Worm (Caenorhabditis elegans): ENCODE measurements around the gene Y80D3A.8.

Y80D3A.8 gene

DNA sequence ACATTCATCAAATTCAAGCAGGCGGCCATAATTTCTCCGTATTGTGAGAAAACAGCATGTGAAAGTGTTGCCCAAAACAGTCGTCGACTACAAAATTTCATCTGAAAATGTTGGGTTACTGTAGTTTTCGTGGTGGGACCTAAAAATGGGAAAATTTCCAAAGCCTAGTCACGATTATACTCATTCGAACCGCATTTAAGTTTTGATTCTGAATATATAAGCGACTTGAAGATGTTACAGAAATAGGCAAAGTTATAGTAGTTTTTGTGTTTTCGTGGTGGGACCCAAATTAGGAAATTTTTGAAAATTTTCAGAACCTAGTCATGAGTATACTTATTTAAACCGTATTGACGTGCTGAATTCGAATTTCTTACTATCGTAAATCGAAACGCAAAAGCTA lies 37.4 kb downstream of the Y80D3A.8 start, which contains the start of gene Y39B6A.41:
Gene Y39B6A.41 (minus strand): TSS at position 101 of the 400 bp plus-strand sequence.
- TF ChIP-seq odd-2 (tag; optimal IDR thresholded peaks at IDR 0.05): no peak
- no peak for TF ChIP-seq mec-3 (tag; optimal IDR thresholded peaks at IDR 0.05; ENCODE audit: borderline replicate concordance)
- no peak for TF ChIP-seq ref-2 (tag; optimal IDR thresholded peaks at IDR 0.05)

DNA sequence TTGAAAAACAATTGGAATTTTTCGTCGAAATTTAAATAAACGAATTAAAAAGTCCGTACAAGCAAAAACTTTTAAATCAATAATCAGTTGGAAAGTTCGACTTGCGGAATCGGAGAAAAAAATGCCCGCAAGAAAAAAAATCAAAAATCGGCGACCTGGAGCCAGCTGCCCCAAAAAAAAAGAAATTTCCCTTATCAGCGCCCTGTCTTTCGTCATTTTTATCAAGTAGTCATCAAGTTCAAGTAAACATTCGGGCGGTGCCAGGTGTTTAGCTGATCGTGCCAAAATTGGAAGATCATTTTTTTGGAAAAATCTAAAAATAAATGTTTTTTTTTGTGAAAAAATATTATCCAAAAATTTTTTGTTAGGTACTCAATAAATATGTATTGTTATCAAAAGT lies 37.9 kb downstream of the Y80D3A.8 start:
- no peak for TF ChIP-seq nhr-232 (tag; optimal IDR thresholded peaks at IDR 0.05)

DNA sequence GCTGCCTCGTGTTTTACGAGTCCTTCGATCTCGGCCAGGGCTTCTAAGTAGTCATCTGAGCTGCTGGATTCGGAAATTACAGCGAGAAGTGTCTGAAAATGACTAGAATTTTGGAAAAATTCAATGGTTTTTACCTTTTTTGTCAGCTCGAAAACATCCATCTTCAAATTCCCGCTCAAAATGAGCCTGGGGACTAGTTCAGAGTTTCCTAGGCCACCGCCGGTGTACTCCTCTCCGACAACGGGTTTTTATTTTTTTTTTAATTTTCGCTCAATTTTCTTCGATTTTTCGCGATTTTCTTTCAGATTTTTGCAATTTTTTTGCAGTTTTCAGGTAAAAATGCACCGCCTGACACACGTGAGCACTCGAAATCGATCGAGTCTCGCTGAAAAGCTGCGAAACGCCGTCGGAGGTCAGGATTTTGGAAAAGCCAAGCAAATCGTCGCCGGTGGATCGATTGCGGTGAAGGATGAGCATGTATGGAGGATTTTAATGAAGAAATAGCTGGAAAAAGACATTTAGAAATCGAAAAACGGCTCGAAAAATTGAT lies 40.6 kb downstream of the Y80D3A.8 start, which contains the start of the genes mrps-35 and sws-1:
Gene mrps-35 (plus strand): TSS at position 327 of the 550 bp plus-strand sequence.
Gene sws-1 (minus strand): TSS at position 500 of the 550 bp plus-strand sequence.
- TF ChIP-seq ahr-1 (tag; optimal IDR thresholded peaks at IDR 0.05) (no peak), ceh-31 (tag; optimal IDR thresholded peaks at IDR 0.05) (peak; percentile 97), unc-55 (GFP tag; optimal IDR thresholded peaks at IDR 0.05) (no peak), nhr-11 (tag; optimal IDR thresholded peaks at IDR 0.05) (no peak), ceh-45 (GFP tag; IDR thresholded peaks at IDR 0.05) (no peak), ceh-34 (tag; optimal IDR thresholded peaks at IDR 0.05) (peak; percentile 38), ceh-19 (GFP tag; optimal IDR thresholded peaks at IDR 0.05) (no peak), madf-2 (tag; optimal IDR thresholded peaks at IDR 0.05) (no peak), ama-1 (optimal IDR thresholded peaks at IDR 0.05) (no peak), unc-3 (GFP tag; conservative IDR thresholded peaks at IDR 0.05) (no peak), unc-3 (tag; optimal IDR thresholded peaks at IDR 0.05) (no peak), ets-4 (tag; optimal IDR thresholded peaks at IDR 0.05) (peak; percentile 90), hlh-30 (tag; optimal IDR thresholded peaks at IDR 0.05; ENCODE audit: insufficient read depth) (no peak), pha-4 (tag; optimal IDR thresholded peaks at IDR 0.05) (no peak), pax-1 (tag; optimal IDR thresholded peaks at IDR 0.05) (no peak), ceh-22 (tag; optimal IDR thresholded peaks at IDR 0.05) (no peak), elt-2 (tag; optimal IDR thresholded peaks at IDR 0.05) (peak; percentile 56), dmd-4 (tag; optimal IDR thresholded peaks at IDR 0.05; ENCODE audit: borderline replicate concordance) (peak; percentile 13), ceh-9 (tag; optimal IDR thresholded peaks at IDR 0.05) (no peak), lin-11 (tag; optimal IDR thresholded peaks at IDR 0.05) (no peak), ceh-6 (GFP tag; optimal IDR thresholded peaks at IDR 0.05) (no peak), ceh-14 (tag; optimal IDR thresholded peaks at IDR 0.05) (peak; percentile 62), nfya-1 (tag; optimal IDR thresholded peaks at IDR 0.05) (peak; percentile 18), ceh-18 (tag; optimal IDR thresholded peaks at IDR 0.05) (no peak), gmeb-2 (tag; optimal IDR thresholded peaks at IDR 0.05) (no peak), lim-6 (tag; optimal IDR thresholded peaks at IDR 0.05) (peak; percentile 73), tbx-2 (tag; optimal IDR thresholded peaks at IDR 0.05) (peak; percentile 78), C38D4.7 (GFP tag; optimal IDR thresholded peaks at IDR 0.05) (no peak), fax-1 (tag; optimal IDR thresholded peaks at IDR 0.05) (peak; percentile 67), pqm-1 (tag; optimal IDR thresholded peaks at IDR 0.05) (peak; percentile 5), rnt-1 (tag; optimal IDR thresholded peaks at IDR 0.05) (peak; percentile 87), ttx-3 (tag; optimal IDR thresholded peaks at IDR 0.05) (no peak), K09A11.1 (tag; optimal IDR thresholded peaks at IDR 0.05; ENCODE audit: insufficient read depth) (no peak), hlh-6 (tag; optimal IDR thresholded peaks at IDR 0.05) (peak; percentile 51), zip-5 (tag; optimal IDR thresholded peaks at IDR 0.05) (peak; percentile 82), nhr-232 (tag; optimal IDR thresholded peaks at IDR 0.05) (no peak), unc-42 (tag; optimal IDR thresholded peaks at IDR 0.05) (peak; percentile 33), pha-2 (tag; optimal IDR thresholded peaks at IDR 0.05) (peak; percentile 65), mec-3 (tag; optimal IDR thresholded peaks at IDR 0.05; ENCODE audit: borderline replicate concordance) (peak; percentile 83), sdc-2 (tag; optimal IDR thresholded peaks at IDR 0.05) (peak; percentile 19), sox-4 (tag; optimal IDR thresholded peaks at IDR 0.05) (no peak), che-1 (tag; optimal IDR thresholded peaks at IDR 0.05) (no peak), K02D7.2 (tag; optimal IDR thresholded peaks at IDR 0.05) (no peak), ceh-30 (tag; optimal IDR thresholded peaks at IDR 0.05) (no peak), pat-9 (tag; optimal IDR thresholded peaks at IDR 0.05) (no peak), syd-9 (tag; optimal IDR thresholded peaks at IDR 0.05) (no peak), C08G9.2 (tag; optimal IDR thresholded peaks at IDR 0.05) (peak; percentile 98)
